Fruit fly (Drosophila melanogaster) whole organism, embryonic: ENCODE results near the gene Prim1.

Experiments
- Bgb ChIP-seq: fragments of 200-800 bp; sonication (Bioruptor generic); IDR thresholded peaks from 2 replicates; pipeline ENCODE4 v1.3.6; 2022; ENCODE audit warnings: missing biosample characterization, missing genetic modification characterization; ENCODE audit not compliant: partially characterized antibody
- CG1024 ChIP-seq: fragments of 200-800 bp; sonication (Bioruptor generic); IDR thresholded peaks from 2 replicates; pipeline ENCODE4 v1.3.6; 2022; ENCODE audit warnings: missing biosample characterization, missing genetic modification characterization
- CG12104 ChIP-seq: fragments of 200-800 bp; sonication (Bioruptor generic); optimal IDR thresholded peaks from 3 replicates; lab custom pipeline; 2016; ENCODE audit warnings: missing biosample characterization, missing genetic modification characterization
- CG1233 ChIP-seq: fragments of 200-800 bp; sonication (Bioruptor generic); optimal IDR thresholded peaks from 4 replicates; lab custom pipeline; 2018; ENCODE audit warnings: missing biosample characterization, mild to moderate bottlenecking, missing genetic modification characterization
- CG12744 ChIP-seq: fragments of 200-800 bp; sonication (Bioruptor generic); optimal IDR thresholded peaks from 2 replicates; lab custom pipeline; 2016; ENCODE audit warnings: missing biosample characterization, missing genetic modification characterization
- CG13287 ChIP-seq: fragments of 200-800 bp; sonication (Bioruptor generic); IDR thresholded peaks from 2 replicates; pipeline ENCODE4 v1.3.6; 2022; ENCODE audit warnings: missing biosample characterization, missing genetic modification characterization; ENCODE audit not compliant: partially characterized antibody
- CG13894 ChIP-seq: fragments of 200-800 bp; sonication (Bioruptor generic); optimal IDR thresholded peaks from 3 replicates; lab custom pipeline; 2018; ENCODE audit warnings: missing biosample characterization, mild to moderate bottlenecking, missing genetic modification characterization, moderate library complexity
- CG15479 ChIP-seq: fragments of 200-800 bp; sonication (Bioruptor generic); optimal IDR thresholded peaks from 3 replicates; lab custom pipeline; 2019; ENCODE audit warnings: missing biosample characterization, mild to moderate bottlenecking, missing genetic modification characterization, moderate library complexity
- CG1792 ChIP-seq: fragments of 200-800 bp; sonication (Bioruptor generic); optimal IDR thresholded peaks from 2 replicates; lab custom pipeline; 2016; ENCODE audit warnings: missing biosample characterization, missing genetic modification characterization
- CG2202 ChIP-seq: fragments of 200-800 bp; sonication (Bioruptor generic); optimal IDR thresholded peaks from 2 replicates; lab custom pipeline; 2018; ENCODE audit warnings: missing biosample characterization, mild to moderate bottlenecking, missing genetic modification characterization
- CG30431 ChIP-seq: fragments of 200-800 bp; sonication (Bioruptor generic); optimal IDR thresholded peaks from 2 replicates; lab custom pipeline; 2017; ENCODE audit warnings: missing biosample characterization, missing genetic modification characterization
- CG31365 ChIP-seq: fragments of 200-800 bp; sonication (Bioruptor generic); optimal IDR thresholded peaks from 2 replicates; lab custom pipeline; 2018; ENCODE audit warnings: missing biosample characterization, mild to moderate bottlenecking, missing genetic modification characterization
- CG33213 ChIP-seq: fragments of 200-800 bp; sonication (Bioruptor generic); optimal IDR thresholded peaks from 3 replicates; lab custom pipeline; 2016; ENCODE audit warnings: missing biosample characterization, missing genetic modification characterization
- CG4854 ChIP-seq: fragments of 200-800 bp; sonication (Bioruptor generic); optimal IDR thresholded peaks from 2 replicates; lab custom pipeline; 2016; ENCODE audit warnings: missing biosample characterization, missing genetic modification characterization, inconsistent platforms
- CG6791 ChIP-seq: fragments of 200-800 bp; sonication (Bioruptor generic); IDR thresholded peaks from 3 replicates; pipeline ENCODE4 v1.3.6; 2022; ENCODE audit warnings: missing biosample characterization, missing genetic modification characterization; ENCODE audit not compliant: partially characterized antibody
- CG7372 ChIP-seq: fragments of 200-800 bp; sonication (Bioruptor generic); IDR thresholded peaks from 2 replicates; pipeline ENCODE4 v1.3.6; 2022; ENCODE audit warnings: missing biosample characterization, missing genetic modification characterization
- CG8089 ChIP-seq: fragments of 200-800 bp; sonication (Bioruptor generic); optimal IDR thresholded peaks from 3 replicates; lab custom pipeline; 2016; ENCODE audit warnings: missing biosample characterization, missing genetic modification characterization
- CG8281 ChIP-seq: fragments of 200-800 bp; sonication (Bioruptor generic); optimal IDR thresholded peaks from 2 replicates; lab custom pipeline; 2018; ENCODE audit warnings: missing biosample characterization, mild to moderate bottlenecking, missing genetic modification characterization, moderate library complexity
- CoRest ChIP-seq: fragments of 200-800 bp; sonication (Bioruptor generic); optimal IDR thresholded peaks from 3 replicates; lab custom pipeline; 2018; ENCODE audit warnings: missing biosample characterization, mild to moderate bottlenecking, missing genetic modification characterization, moderate library complexity
- D ChIP-seq, 2 experiments: fragments of 200-800 bp in 1 of 2; fragments of >200 bp in 1 of 2; sonication (Bioruptor generic) in 1 of 2; optimal IDR thresholded peaks; 2 replicates in 1 of 2; 3 replicates in 1 of 2; lab custom pipeline; 2017; ENCODE audit warnings: mild to moderate bottlenecking in 1 of 2, missing biosample characterization in 1 of 2, missing genetic modification characterization in 1 of 2, missing genetic modification reagents in 1 of 2
- Deaf1 ChIP-seq: fragments of 200-800 bp; optimal IDR thresholded peaks from 3 replicates; lab custom pipeline; 2019; ENCODE audit warnings: missing biosample characterization, mild to moderate bottlenecking, missing genetic modification characterization, moderate library complexity
- Dek ChIP-seq: fragments of 200-800 bp; sonication (Bioruptor generic); optimal IDR thresholded peaks from 3 replicates; lab custom pipeline; 2019; ENCODE audit warnings: missing biosample characterization, mild to moderate bottlenecking, missing genetic modification characterization, moderate library complexity
- E2f1 ChIP-seq: fragments of 200-800 bp; sonication (Bioruptor generic); IDR thresholded peaks from 2 replicates; pipeline ENCODE4 v1.3.6; 2022; ENCODE audit warnings: missing biosample characterization, missing genetic modification characterization
- ERR ChIP-seq: fragments of 200-800 bp; sonication (Bioruptor generic); optimal IDR thresholded peaks from 2 replicates; lab custom pipeline; 2016; ENCODE audit warnings: missing biosample characterization, missing genetic modification characterization
- Lim3 ChIP-seq: fragments of 200-800 bp; sonication (Bioruptor generic); IDR thresholded peaks from 2 replicates; pipeline ENCODE4 v1.3.6; 2022; ENCODE audit warnings: missing biosample characterization, missing genetic modification characterization
- Max ChIP-seq: fragments of 200-800 bp; sonication (Bioruptor generic); optimal IDR thresholded peaks from 2 replicates; lab custom pipeline; 2016; ENCODE audit warnings: missing biosample characterization, mild to moderate bottlenecking, missing genetic modification characterization
- NC2β ChIP-seq: fragments of 200-800 bp; sonication (Bioruptor generic); optimal IDR thresholded peaks from 2 replicates; lab custom pipeline; 2016; ENCODE audit warnings: missing biosample characterization, missing genetic modification characterization
- Opbp ChIP-seq: fragments of 200-800 bp; sonication (Bioruptor generic); IDR thresholded peaks from 3 replicates; pipeline ENCODE4 v1.3.6; 2022; ENCODE audit warnings: missing biosample characterization, missing genetic modification characterization; ENCODE audit not compliant: partially characterized antibody
- Ptx1 ChIP-seq: fragments of 200-800 bp; sonication (Bioruptor generic); IDR thresholded peaks from 2 replicates; pipeline ENCODE4 v1.3.6; 2022; ENCODE audit warnings: missing biosample characterization, missing genetic modification characterization
- Sry-β ChIP-seq: fragments of 200-800 bp; sonication (Bioruptor generic); optimal IDR thresholded peaks from 2 replicates; lab custom pipeline; 2018; ENCODE audit warnings: missing biosample characterization, mild to moderate bottlenecking, missing genetic modification characterization, moderate library complexity
- TFAM ChIP-seq: fragments of 200-800 bp; sonication (Bioruptor generic); optimal IDR thresholded peaks from 2 replicates; lab custom pipeline; 2017; ENCODE audit warnings: missing biosample characterization, missing genetic modification characterization, inconsistent platforms
- bcd ChIP-seq: fragments of 200-800 bp; sonication (Bioruptor generic); optimal IDR thresholded peaks from 2 replicates; lab custom pipeline; 2017; ENCODE audit warnings: missing biosample characterization, mild to moderate bottlenecking, missing genetic modification characterization
- caup ChIP-seq: fragments of 200-800 bp; sonication (Bioruptor generic); optimal IDR thresholded peaks from 3 replicates; lab custom pipeline; 2017; ENCODE audit warnings: missing biosample characterization, mild to moderate bottlenecking, missing genetic modification characterization, moderate library complexity; ENCODE audit not compliant: severe bottlenecking
- crol ChIP-seq: fragments of 200-800 bp; sonication (Bioruptor generic); IDR thresholded peaks from 2 replicates; pipeline ENCODE4 v1.3.6; 2022; ENCODE audit warnings: missing biosample characterization, missing genetic modification characterization
- dmrt99B ChIP-seq: fragments of 200-800 bp; sonication (Bioruptor generic); optimal IDR thresholded peaks from 2 replicates; lab custom pipeline; 2018; ENCODE audit warnings: missing biosample characterization, mild to moderate bottlenecking, missing genetic modification characterization, moderate library complexity
- ems ChIP-seq: fragments of 200-800 bp; sonication (Bioruptor generic); optimal IDR thresholded peaks from 3 replicates; lab custom pipeline; 2016; ENCODE audit warnings: missing biosample characterization, missing genetic modification characterization
- esg ChIP-seq: fragments of 200-800 bp; sonication (Bioruptor generic); conservative IDR thresholded peaks from 2 replicates; pipeline ENCODE4 v1.3.6; 2022; ENCODE audit warnings: missing biosample characterization, missing genetic modification characterization
- gsb ChIP-seq: fragments of 200-800 bp; sonication (Bioruptor generic); IDR thresholded peaks from 2 replicates; pipeline ENCODE4 v1.3.6; 2022; ENCODE audit warnings: missing biosample characterization, missing genetic modification characterization
- ind ChIP-seq: fragments of 200-800 bp; sonication (Bioruptor generic); optimal IDR thresholded peaks from 3 replicates; lab custom pipeline; 2016; ENCODE audit warnings: missing biosample characterization, missing genetic modification characterization
- mirr ChIP-seq: fragments of 200-800 bp; sonication (Bioruptor generic); optimal IDR thresholded peaks from 3 replicates; lab custom pipeline; 2018; ENCODE audit warnings: missing biosample characterization, mild to moderate bottlenecking, missing genetic modification characterization
- mld ChIP-seq: fragments of 200-800 bp; sonication (Bioruptor generic); IDR thresholded peaks from 3 replicates; pipeline ENCODE4 v1.3.6; 2022; ENCODE audit warnings: missing biosample characterization, missing genetic modification characterization; ENCODE audit not compliant: partially characterized antibody
- peb ChIP-seq: fragments of 200-800 bp; sonication (Bioruptor generic); IDR thresholded peaks from 2 replicates; pipeline ENCODE4 v1.3.6; 2022; ENCODE audit warnings: missing biosample characterization, missing genetic modification characterization
- pho ChIP-seq: fragments of 200-800 bp; sonication (Bioruptor generic); optimal IDR thresholded peaks from 2 replicates; lab custom pipeline; 2016; ENCODE audit warnings: missing biosample characterization, missing genetic modification characterization
- salm ChIP-seq: fragments of 200-800 bp; sonication (Bioruptor generic); optimal IDR thresholded peaks from 2 replicates; lab custom pipeline; 2018; ENCODE audit warnings: missing biosample characterization, mild to moderate bottlenecking, missing genetic modification characterization
- scrt ChIP-seq: fragments of 200-800 bp; sonication (Bioruptor generic); optimal IDR thresholded peaks from 2 replicates; lab custom pipeline; 2018; ENCODE audit warnings: missing biosample characterization, mild to moderate bottlenecking, missing genetic modification characterization, moderate library complexity
- sisA ChIP-seq: fragments of 200-800 bp; sonication (Bioruptor generic); IDR thresholded peaks from 2 replicates; pipeline ENCODE4 v1.3.6; 2022; ENCODE audit warnings: missing biosample characterization, missing genetic modification characterization
- sob ChIP-seq: fragments of 200-800 bp; sonication (Bioruptor generic); IDR thresholded peaks from 2 replicates; pipeline ENCODE4 v1.3.6; 2022; ENCODE audit warnings: missing biosample characterization, missing genetic modification characterization
- zf30C ChIP-seq: fragments of 200-800 bp; sonication (Bioruptor generic); optimal IDR thresholded peaks from 3 replicates; lab custom pipeline; 2018; ENCODE audit warnings: missing biosample characterization, mild to moderate bottlenecking, missing genetic modification characterization

The Prim1 gene

DNA sequence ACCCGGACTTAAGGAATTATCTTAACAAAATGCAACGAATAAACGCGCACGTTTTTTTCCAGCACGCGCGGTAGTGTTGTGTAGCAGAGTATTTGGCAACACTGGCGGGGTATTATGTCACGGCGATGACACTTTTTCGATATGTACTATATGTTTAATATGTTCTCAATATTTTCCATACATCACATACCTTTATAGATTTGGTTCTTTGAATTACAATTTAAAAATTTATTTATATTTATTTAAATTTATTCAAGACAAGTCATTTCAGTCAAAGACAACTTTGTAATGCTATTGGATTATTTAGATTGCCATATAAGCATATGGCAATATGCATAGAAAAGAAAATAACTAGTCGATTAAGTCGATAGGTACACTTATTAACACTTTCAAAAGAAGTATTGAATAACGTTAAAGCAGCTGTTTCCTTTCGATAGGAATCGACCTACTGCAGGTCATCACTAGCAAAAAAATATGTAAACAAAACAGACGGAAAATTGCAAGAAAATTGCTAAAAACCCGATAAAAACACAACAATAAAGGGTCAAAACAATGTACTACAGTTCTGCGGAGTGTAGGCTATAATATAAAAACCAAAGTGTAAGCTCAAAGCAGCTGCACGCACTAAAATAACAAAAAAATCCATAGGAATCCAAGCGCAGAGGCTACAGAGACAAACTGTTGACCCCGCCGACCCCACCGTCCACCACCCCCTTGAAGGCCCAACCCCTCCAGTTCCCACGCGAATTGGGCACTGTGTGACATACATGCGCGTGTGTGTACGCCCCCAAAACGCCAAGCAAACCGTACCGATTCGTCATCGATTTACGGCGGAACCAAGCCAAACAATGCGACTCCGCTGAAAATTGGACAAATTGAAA lies 6.2 kb downstream of the Prim1 start, which contains the start of the genes CG7182 and GAPcenA (continued):
- TF ChIP-seq Max (GFP tag; lab: Kevin White, UChicago) (peak; percentile 77), CG31365 (no peak), CG13287 (GFP tag; lab: Robert Waterston, UW) (peak; percentile 68), scrt (GFP tag; lab: Kevin White, UChicago) (peak; percentile 48), Ptx1 (GFP tag; lab: Robert Waterston, UW) (peak; percentile 67), NC2β (GFP tag; lab: Kevin White, UChicago) (peak; percentile 2), ems (GFP tag; lab: Kevin White, UChicago) (peak; percentile 29), CG12104 (peak; percentile 77), gsb (GFP tag; lab: Robert Waterston, UW) (no peak), Bgb (GFP tag; lab: Robert Waterston, UW) (peak; percentile 26; the same call in 1 of the 2 replicates), crol (peak; percentile 99), dmrt99B (peak; percentile 51), sisA (GFP tag; lab: Robert Waterston, UW) (peak; percentile 58), Dek (tag; lab: Kevin White, UChicago) (peak; percentile 76), CG30431 (no peak), zf30C (GFP tag; lab: Kevin White, UChicago) (no peak), ERR (GFP tag; lab: Kevin White, UChicago) (no peak), CG1792 (GFP tag; lab: Kevin White, UChicago) (no peak), peb (GFP tag; lab: Robert Waterston, UW) (no peak), E2f1 (GFP tag; lab: Robert Waterston, UW) (peak; percentile 63), bcd (peak; percentile 68), mirr (GFP tag; lab: Kevin White, UChicago) (peak; percentile 36), esg (GFP tag; lab: Robert Waterston, UW) (no peak), D (optimal IDR thresholded peaks at IDR 0.05; lab: Kevin White, UChicago) (no peak), D (GFP tag; optimal IDR thresholded peaks at IDR 0.05; lab: Kevin White, UChicago) (peak; percentile 53), CG6791 (GFP tag; lab: Robert Waterston, UW) (peak; percentile 58; the same call in 1 of the 3 replicates), CG1233 (GFP tag; lab: Kevin White, UChicago) (peak; percentile 73), CG7372 (GFP tag; lab: Robert Waterston, UW) (no peak; the same call in 1 of the 2 replicates), CG2202 (tag; lab: Kevin White, UChicago) (peak; percentile 23), Opbp (GFP tag; lab: Robert Waterston, UW) (no peak), CG13894 (peak; percentile 71), CoRest (tag; lab: Kevin White, UChicago) (peak; percentile 86), pho (GFP tag; lab: Kevin White, UChicago) (peak; percentile 39), CG1024 (GFP tag; lab: Robert Waterston, UW) (no peak), Lim3 (no peak), caup (GFP tag; lab: Kevin White, UChicago) (peak; percentile 70), salm (tag; lab: Kevin White, UChicago) (peak; percentile 26), CG4854 (GFP tag; lab: Kevin White, UChicago) (no peak), sob (GFP tag; lab: Robert Waterston, UW) (0 out of 2 replicates have a peak, but pooled peaks have one; percentile 11), CG8281 (tag; lab: Kevin White, UChicago) (peak; percentile 43), TFAM (GFP tag; lab: Kevin White, UChicago) (no peak), ind (GFP tag; lab: Kevin White, UChicago) (peak; percentile 71), CG15479 (GFP tag; lab: Kevin White, UChicago) (no peak), Sry-β (no peak), CG33213 (GFP tag; lab: Kevin White, UChicago) (peak; percentile 35), CG12744 (peak; percentile 10), Deaf1 (tag; lab: Kevin White, UChicago) (no peak), mld (GFP tag; lab: Robert Waterston, UW) (no peak), CG8089 (GFP tag; lab: Kevin White, UChicago) (no peak)
